Worm (Caenorhabditis elegans) whole organism, L3 larva: ENCODE results near the gene sbds-1.

ENCODE experiments used
- ama-1 ChIP-seq: fragments of 150-350 bp; optimal IDR thresholded peaks from 2 replicates; lab custom pipeline; 2018
- snpc-4 ChIP-seq: fragments of 150-350 bp; optimal IDR thresholded peaks from 2 replicates; lab custom pipeline; 2014; ENCODE audit warnings: missing biosample characterization, missing genetic modification characterization

DNA sequence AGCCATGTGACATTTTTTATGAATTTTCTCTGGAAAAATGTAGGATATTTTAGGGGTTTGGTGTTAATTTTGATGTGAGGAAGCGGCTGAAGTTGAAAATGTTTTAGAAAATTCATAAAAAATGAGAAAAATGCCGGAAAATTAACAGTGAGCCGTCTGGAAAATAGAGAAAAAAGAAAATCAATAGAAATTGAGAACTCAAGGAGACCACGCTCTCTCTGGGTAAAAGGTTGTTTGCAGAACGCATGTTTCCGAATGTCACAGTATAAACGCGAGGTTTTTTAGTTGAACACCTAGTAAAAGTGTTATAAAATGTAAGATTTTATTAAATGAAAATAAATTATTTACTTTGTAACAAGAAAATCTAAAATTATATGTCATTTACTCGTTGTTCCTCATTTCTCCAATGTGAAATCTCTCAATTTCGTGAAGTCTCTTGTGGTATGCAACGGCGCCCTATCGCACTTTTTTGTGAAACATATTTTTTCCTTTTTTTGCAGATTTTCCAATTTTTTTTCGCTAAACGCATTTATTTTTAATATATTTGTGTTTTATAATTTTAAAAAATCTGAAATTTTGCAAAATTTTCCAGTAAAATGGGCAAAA is 2.1 kb upstream of the sbds-1 start, which contains the start of the genes tag-266 and tag-267:
- TF ChIP-seq ama-1 (no peak), snpc-4 (tag; lab: Kevin White, UChicago) (no peak)
